Worm (Caenorhabditis elegans): ENCODE results near the gene mrps-18B.

Gene mrps-18B

ce11 chrII:8525133-8525736, at the start of gene mrps-18B, which contains the start of gene prp-9:
Gene mrps-18B, plus strand, starts transcription at chrII:8525681.
Gene prp-9, minus strand, starts transcription at chrII:8525396.
- no peak for TF ChIP-seq ztf-23 (GFP tag; IDR thresholded peaks at IDR 0.05)
- TF ChIP-seq klf-2 (GFP tag; conservative IDR thresholded peaks at IDR 0.05), result no peak
- TF ChIP-seq flt-1 (GFP tag; IDR thresholded peaks at IDR 0.05), result no peak
- TF ChIP-seq ztf-29 (GFP tag; IDR thresholded peaks at IDR 0.05), result no peak
- no peak for TF ChIP-seq ref-1 (GFP tag; conservative IDR thresholded peaks at IDR 0.05)
- TF ChIP-seq tab-1 (GFP tag; IDR thresholded peaks at IDR 0.05), result no peak
- TF ChIP-seq cog-1 (tag; optimal IDR thresholded peaks at IDR 0.05), result no peak
- no peak for TF ChIP-seq med-1 (GFP tag; optimal IDR thresholded peaks at IDR 0.05; ENCODE audit: insufficient read depth)
- TF ChIP-seq T22C8.4 (GFP tag; IDR thresholded peaks at IDR 0.05), result no peak

DNA sequence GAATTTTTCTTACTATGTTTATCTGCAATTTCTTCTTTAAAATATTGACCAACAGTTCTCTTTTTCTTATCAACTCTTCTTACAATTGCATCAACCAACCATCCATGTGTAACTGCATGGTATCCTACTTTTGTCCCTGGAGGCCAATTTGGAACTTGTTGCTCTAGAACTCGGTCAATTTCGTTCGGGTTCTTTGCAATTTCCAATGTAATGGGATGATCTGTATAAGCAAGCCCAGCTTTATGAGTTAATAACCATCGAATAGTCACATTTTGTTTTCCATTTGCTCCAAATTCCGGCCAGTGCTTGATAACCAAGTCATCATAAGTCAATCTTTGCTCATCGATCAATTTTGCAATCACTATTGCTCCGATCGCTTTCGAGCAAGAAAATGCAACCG, 46.1 kb upstream of the mrps-18B start:
- TF ChIP-seq flt-1 (GFP tag; IDR thresholded peaks at IDR 0.05) (no peak), tab-1 (GFP tag; IDR thresholded peaks at IDR 0.05) (no peak), ztf-23 (GFP tag; IDR thresholded peaks at IDR 0.05) (no peak), med-1 (GFP tag; optimal IDR thresholded peaks at IDR 0.05; ENCODE audit: insufficient read depth) (no peak), T22C8.4 (GFP tag; IDR thresholded peaks at IDR 0.05) (no peak), cog-1 (tag; optimal IDR thresholded peaks at IDR 0.05) (no peak), ref-1 (GFP tag; conservative IDR thresholded peaks at IDR 0.05) (no peak), ztf-29 (GFP tag; IDR thresholded peaks at IDR 0.05) (no peak), klf-2 (GFP tag; conservative IDR thresholded peaks at IDR 0.05) (no peak)

DNA sequence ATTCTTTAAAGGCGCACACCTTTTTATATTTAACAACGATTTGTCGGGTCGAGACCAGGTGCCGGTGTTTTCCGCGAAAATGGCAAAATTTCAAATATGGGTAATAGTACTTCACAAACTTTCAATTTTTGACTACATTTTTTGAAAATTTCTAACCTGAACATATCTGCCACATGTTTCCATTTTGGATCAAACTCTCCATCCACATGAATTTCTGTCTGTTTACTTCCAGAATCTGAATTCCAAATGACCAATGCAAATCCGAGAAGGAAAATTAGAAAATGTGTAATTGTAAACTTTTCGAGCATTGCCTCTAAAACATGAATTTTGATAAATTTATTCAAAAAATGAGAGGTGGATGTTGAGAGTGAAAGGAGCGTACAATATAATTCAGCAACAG, 45.3 kb upstream of the mrps-18B start, which contains the start of gene lact-4:
Gene lact-4 (minus strand): TSS at position 313 of the 400 bp plus-strand sequence.
- TF ChIP-seq ztf-29 (GFP tag; IDR thresholded peaks at IDR 0.05), result no peak
- no peak for TF ChIP-seq T22C8.4 (GFP tag; IDR thresholded peaks at IDR 0.05)
- TF ChIP-seq ztf-23 (GFP tag; IDR thresholded peaks at IDR 0.05), result no peak
- no peak for TF ChIP-seq tab-1 (GFP tag; IDR thresholded peaks at IDR 0.05)

ce11 chrII:8481033-8481708, 44.3 kb upstream of the mrps-18B start:
- TF ChIP-seq flt-1 (GFP tag; IDR thresholded peaks at IDR 0.05) (no peak), T22C8.4 (GFP tag; IDR thresholded peaks at IDR 0.05) (no peak), ref-1 (GFP tag; conservative IDR thresholded peaks at IDR 0.05) (no peak), med-1 (GFP tag; optimal IDR thresholded peaks at IDR 0.05; ENCODE audit: insufficient read depth) (no peak), cog-1 (tag; optimal IDR thresholded peaks at IDR 0.05) (no peak), klf-2 (GFP tag; conservative IDR thresholded peaks at IDR 0.05) (no peak), tab-1 (GFP tag; IDR thresholded peaks at IDR 0.05) (no peak), ztf-23 (GFP tag; IDR thresholded peaks at IDR 0.05) (no peak), ztf-29 (GFP tag; IDR thresholded peaks at IDR 0.05) (no peak)

- no peak for TF ChIP-seq klf-2 (GFP tag; conservative IDR thresholded peaks at IDR 0.05)
- TF ChIP-seq ztf-23 (GFP tag; IDR thresholded peaks at IDR 0.05), result no peak
- TF ChIP-seq med-1 (GFP tag; optimal IDR thresholded peaks at IDR 0.05; ENCODE audit: insufficient read depth), result no peak
- TF ChIP-seq ztf-29 (GFP tag; IDR thresholded peaks at IDR 0.05), result no peak
- no peak for TF ChIP-seq T22C8.4 (GFP tag; IDR thresholded peaks at IDR 0.05)
- TF ChIP-seq ref-1 (GFP tag; conservative IDR thresholded peaks at IDR 0.05), result no peak
- no peak for TF ChIP-seq flt-1 (GFP tag; IDR thresholded peaks at IDR 0.05)
- no peak for TF ChIP-seq tab-1 (GFP tag; IDR thresholded peaks at IDR 0.05)
- TF ChIP-seq cog-1 (tag; optimal IDR thresholded peaks at IDR 0.05), result no peak
These were observed 43.7 kb upstream of the mrps-18B start, which contains the start of gene M05D6.5 for ce11 chrII:8481731-8482253. Gene M05D6.5, minus strand, starts transcription at chrII:8482203.

- TF ChIP-seq ref-1 (GFP tag; conservative IDR thresholded peaks at IDR 0.05) (no peak), cog-1 (tag; optimal IDR thresholded peaks at IDR 0.05) (no peak), klf-2 (GFP tag; conservative IDR thresholded peaks at IDR 0.05) (no peak), ztf-29 (GFP tag; IDR thresholded peaks at IDR 0.05) (no peak), flt-1 (GFP tag; IDR thresholded peaks at IDR 0.05) (no peak), ztf-23 (GFP tag; IDR thresholded peaks at IDR 0.05) (no peak), med-1 (GFP tag; optimal IDR thresholded peaks at IDR 0.05; ENCODE audit: insufficient read depth) (no peak)
These were observed 42.2 kb upstream of the mrps-18B start for ce11 chrII:8483124-8483792.

DNA sequence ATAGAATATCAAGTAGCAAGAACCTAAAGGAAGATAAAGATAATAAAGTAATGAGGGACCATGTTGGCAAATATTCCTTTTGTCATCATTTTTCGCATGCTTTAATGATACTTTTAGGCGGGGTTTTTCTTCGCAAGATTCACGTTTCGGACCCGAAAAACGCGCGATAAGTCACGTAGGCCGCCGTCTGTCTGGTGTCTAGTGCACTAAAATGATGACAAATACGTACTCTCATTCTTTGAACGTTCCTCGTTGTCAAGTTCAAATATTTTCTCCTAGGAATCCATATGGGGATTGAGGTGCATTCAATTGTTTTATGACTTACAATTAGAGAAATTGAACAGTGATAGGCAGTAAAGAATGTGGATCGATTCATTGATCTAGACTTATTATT, 41.7 kb upstream of the mrps-18B start, which contains the start of gene taap-1:
Gene taap-1 (minus strand): TSS at position 79 of the 394 bp plus-strand sequence.
- TF ChIP-seq klf-2 (GFP tag; conservative IDR thresholded peaks at IDR 0.05) (no peak), flt-1 (GFP tag; IDR thresholded peaks at IDR 0.05) (no peak), ztf-23 (GFP tag; IDR thresholded peaks at IDR 0.05) (no peak), tab-1 (GFP tag; IDR thresholded peaks at IDR 0.05) (no peak), T22C8.4 (GFP tag; IDR thresholded peaks at IDR 0.05) (no peak), med-1 (GFP tag; optimal IDR thresholded peaks at IDR 0.05; ENCODE audit: insufficient read depth) (no peak), cog-1 (tag; optimal IDR thresholded peaks at IDR 0.05) (no peak)

DNA sequence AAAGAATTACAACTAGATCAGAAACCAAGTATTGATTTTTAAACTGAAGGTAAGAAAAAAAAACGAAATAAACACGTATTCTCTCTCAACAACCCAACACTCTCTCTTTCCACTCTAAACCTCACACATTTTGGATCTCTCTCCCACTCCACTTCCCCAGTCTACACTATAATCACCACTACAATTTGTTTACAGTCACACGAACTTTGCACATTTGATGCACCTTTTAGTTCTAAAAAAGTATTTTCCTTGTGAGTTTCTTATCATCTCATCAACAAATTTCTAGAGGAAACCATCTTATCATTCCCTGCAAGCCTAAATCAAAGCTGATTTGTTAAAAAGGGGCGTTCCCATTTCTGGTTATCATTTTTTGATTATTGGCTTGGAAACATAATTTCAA, 40.9 kb upstream of the mrps-18B start:
- no peak for TF ChIP-seq T22C8.4 (GFP tag; IDR thresholded peaks at IDR 0.05)
- no peak for TF ChIP-seq med-1 (GFP tag; optimal IDR thresholded peaks at IDR 0.05; ENCODE audit: insufficient read depth)
- TF ChIP-seq ztf-29 (GFP tag; IDR thresholded peaks at IDR 0.05), result no peak

- no peak for TF ChIP-seq T22C8.4 (GFP tag; IDR thresholded peaks at IDR 0.05)
- no peak for TF ChIP-seq klf-2 (GFP tag; conservative IDR thresholded peaks at IDR 0.05)
- no peak for TF ChIP-seq ztf-23 (GFP tag; IDR thresholded peaks at IDR 0.05)
- TF ChIP-seq ztf-29 (GFP tag; IDR thresholded peaks at IDR 0.05), result no peak
- TF ChIP-seq flt-1 (GFP tag; IDR thresholded peaks at IDR 0.05), result no peak
- no peak for TF ChIP-seq ref-1 (GFP tag; conservative IDR thresholded peaks at IDR 0.05)
- TF ChIP-seq med-1 (GFP tag; optimal IDR thresholded peaks at IDR 0.05; ENCODE audit: insufficient read depth), result no peak
- no peak for TF ChIP-seq tab-1 (GFP tag; IDR thresholded peaks at IDR 0.05)
- no peak for TF ChIP-seq cog-1 (tag; optimal IDR thresholded peaks at IDR 0.05)
These were observed 39.9 kb upstream of the mrps-18B start, which contains the start of gene gbh-2 for ce11 chrII:8485603-8486002. Gene gbh-2, plus strand, starts transcription at chrII:8485879.

Measured in whole organism, midembryonic.